Fruit fly (Drosophila melanogaster): Measurements from ENCODE around the gene Rab9.

Rab9 gene

dm6 chr2L:19454070-19454751, 21.8 kb downstream of the Rab9 start, which contains the start of gene CG10026:
CG10026 (plus strand) TSS chr2L:19454256.
- TF ChIP-seq Snoo (tag; optimal IDR thresholded peaks at IDR 0.05), result peak; percentile 52
- no peak for TF ChIP-seq CG10348 (GFP tag; IDR thresholded peaks at IDR 0.05)
- no peak for TF ChIP-seq CG4496 (GFP tag; IDR thresholded peaks at IDR 0.05)
- TF ChIP-seq CG8159 (tag; optimal IDR thresholded peaks at IDR 0.05), result peak; percentile 73
- peak; percentile 61 for TF ChIP-seq CG14655 (GFP tag; optimal IDR thresholded peaks at IDR 0.05)
- TF ChIP-seq CG32121 (GFP tag; IDR thresholded peaks at IDR 0.05), result peak; percentile 11; the same call in 1 of the 2 replicates
- TF ChIP-seq CG13204 (GFP tag; optimal IDR thresholded peaks at IDR 0.05), result no peak
- peak; percentile 69 for TF ChIP-seq CG15710 (tag; optimal IDR thresholded peaks at IDR 0.05)
- TF ChIP-seq rn (GFP tag; IDR thresholded peaks at IDR 0.05), result no peak
- peak; percentile 29 for TF ChIP-seq CG17806 (tag; optimal IDR thresholded peaks at IDR 0.05)
- TF ChIP-seq Pif1B (GFP tag; optimal IDR thresholded peaks at IDR 0.05), result peak; percentile 42
- peak; percentile 58 for TF ChIP-seq CG9948 (tag; optimal IDR thresholded peaks at IDR 0.05)
- no peak for TF ChIP-seq CG12605 (GFP tag; IDR thresholded peaks at IDR 0.05)
- TF ChIP-seq fd96Ca (GFP tag; IDR thresholded peaks at IDR 0.05), result no peak
- no peak for TF ChIP-seq gl (tag; optimal IDR thresholded peaks at IDR 0.05)
- peak; percentile 99 for TF ChIP-seq EcR (GFP tag; optimal IDR thresholded peaks at IDR 0.05)
- TF ChIP-seq CG34367 (tag; optimal IDR thresholded peaks at IDR 0.05), result peak; percentile 60
- peak; percentile 59 for TF ChIP-seq Pif1A (GFP tag; optimal IDR thresholded peaks at IDR 0.05)
- TF ChIP-seq D1 (tag; optimal IDR thresholded peaks at IDR 0.05), result no peak
- TF ChIP-seq CG8301 (tag; optimal IDR thresholded peaks at IDR 0.05), result peak; percentile 48
- no peak for TF ChIP-seq Ets98B (GFP tag; IDR thresholded peaks at IDR 0.05)

- TF ChIP-seq CG4496 (GFP tag; IDR thresholded peaks at IDR 0.05) (no peak), CG9948 (tag; optimal IDR thresholded peaks at IDR 0.05) (no peak), CG32121 (GFP tag; IDR thresholded peaks at IDR 0.05) (peak; percentile 26; the same call in 1 of the 2 replicates)
Measured at dm6 chr2L:19455209-19455608, 22.8 kb downstream of the Rab9 start.

- no peak for TF ChIP-seq D1 (tag; optimal IDR thresholded peaks at IDR 0.05)
- TF ChIP-seq Ets98B (GFP tag; IDR thresholded peaks at IDR 0.05), result no peak
- no peak for TF ChIP-seq CG9948 (tag; optimal IDR thresholded peaks at IDR 0.05)
- no peak for TF ChIP-seq CG34367 (tag; optimal IDR thresholded peaks at IDR 0.05)
- TF ChIP-seq gl (tag; optimal IDR thresholded peaks at IDR 0.05), result no peak
- no peak for TF ChIP-seq CG4496 (GFP tag; IDR thresholded peaks at IDR 0.05)
- no peak for TF ChIP-seq Snoo (tag; optimal IDR thresholded peaks at IDR 0.05)
- no peak for TF ChIP-seq CG10348 (GFP tag; IDR thresholded peaks at IDR 0.05)
- no peak for TF ChIP-seq rn (GFP tag; IDR thresholded peaks at IDR 0.05)
- TF ChIP-seq EcR (GFP tag; optimal IDR thresholded peaks at IDR 0.05), result no peak
- TF ChIP-seq Pif1A (GFP tag; optimal IDR thresholded peaks at IDR 0.05), result no peak
- no peak for TF ChIP-seq CG8159 (tag; optimal IDR thresholded peaks at IDR 0.05)
- TF ChIP-seq CG15710 (tag; optimal IDR thresholded peaks at IDR 0.05), result no peak
- no peak for TF ChIP-seq CG17806 (tag; optimal IDR thresholded peaks at IDR 0.05)
Measured at dm6 chr2L:19455723-19456122, 23.3 kb downstream of the Rab9 start.

dm6 chr2L:19457890-19458580, 25.7 kb downstream of the Rab9 start:
- TF ChIP-seq gl (tag; optimal IDR thresholded peaks at IDR 0.05) (no peak), CG34367 (tag; optimal IDR thresholded peaks at IDR 0.05) (no peak), CG14655 (GFP tag; optimal IDR thresholded peaks at IDR 0.05) (no peak), D1 (tag; optimal IDR thresholded peaks at IDR 0.05) (no peak), Snoo (tag; optimal IDR thresholded peaks at IDR 0.05) (no peak), CG12605 (GFP tag; IDR thresholded peaks at IDR 0.05) (no peak), CG8159 (tag; optimal IDR thresholded peaks at IDR 0.05) (no peak), EcR (GFP tag; optimal IDR thresholded peaks at IDR 0.05) (no peak), Ets98B (GFP tag; IDR thresholded peaks at IDR 0.05) (no peak), CG32121 (GFP tag; IDR thresholded peaks at IDR 0.05) (no peak), Pif1A (GFP tag; optimal IDR thresholded peaks at IDR 0.05) (no peak), CG9948 (tag; optimal IDR thresholded peaks at IDR 0.05) (no peak), CG8301 (tag; optimal IDR thresholded peaks at IDR 0.05) (no peak), CG17806 (tag; optimal IDR thresholded peaks at IDR 0.05) (no peak), rn (GFP tag; IDR thresholded peaks at IDR 0.05) (no peak), Pif1B (GFP tag; optimal IDR thresholded peaks at IDR 0.05) (no peak), fd96Ca (GFP tag; IDR thresholded peaks at IDR 0.05) (no peak), CG15710 (tag; optimal IDR thresholded peaks at IDR 0.05) (no peak), CG4496 (GFP tag; IDR thresholded peaks at IDR 0.05) (no peak), CG10348 (GFP tag; IDR thresholded peaks at IDR 0.05) (no peak)

- TF ChIP-seq CG9948 (tag; optimal IDR thresholded peaks at IDR 0.05) (no peak), Ets98B (GFP tag; IDR thresholded peaks at IDR 0.05) (no peak), Pif1A (GFP tag; optimal IDR thresholded peaks at IDR 0.05) (no peak), CG8159 (tag; optimal IDR thresholded peaks at IDR 0.05) (no peak), fd96Ca (GFP tag; IDR thresholded peaks at IDR 0.05) (no peak), CG14655 (GFP tag; optimal IDR thresholded peaks at IDR 0.05) (no peak), CG12605 (GFP tag; IDR thresholded peaks at IDR 0.05) (no peak), CG32121 (GFP tag; IDR thresholded peaks at IDR 0.05) (no peak), CG13204 (GFP tag; optimal IDR thresholded peaks at IDR 0.05) (no peak), D1 (tag; optimal IDR thresholded peaks at IDR 0.05) (no peak), EcR (GFP tag; optimal IDR thresholded peaks at IDR 0.05) (no peak), CG34367 (tag; optimal IDR thresholded peaks at IDR 0.05) (no peak), Pif1B (GFP tag; optimal IDR thresholded peaks at IDR 0.05) (no peak)
Measured at dm6 chr2L:19459404-19459803, 27.0 kb downstream of the Rab9 start.

All from whole organism, pupa.